Worm (Caenorhabditis elegans): ENCODE results near the gene ZK355.3.

The ZK355.3 gene

ce11 chrII:2927533-2927932 lies at the start of gene ZK355.3, which contains the start of gene ZK355.8:
Gene ZK355.3, minus strand, starts transcription at chrII:2927633.
Gene ZK355.8, plus strand, starts transcription at chrII:2927804.
- TF ChIP-seq hlh-1 (tag; optimal IDR thresholded peaks at IDR 0.05) (no peak), snpc-4 (tag; optimal IDR thresholded peaks at IDR 0.05) (no peak), ceh-39 (tag; optimal IDR thresholded peaks at IDR 0.05) (no peak), cnd-1 (tag; optimal IDR thresholded peaks at IDR 0.05) (no peak), drap-1 (GFP tag; optimal IDR thresholded peaks at IDR 0.05) (no peak), unc-39 (tag; optimal IDR thresholded peaks at IDR 0.05) (no peak), sem-2 (GFP tag; optimal IDR thresholded peaks at IDR 0.05) (no peak), blmp-1 (tag; optimal IDR thresholded peaks at IDR 0.05) (no peak), pha-4 (tag; optimal IDR thresholded peaks at IDR 0.05) (no peak)

- TF ChIP-seq ceh-43 (GFP tag; optimal IDR thresholded peaks at IDR 0.05), result no peak
- TF ChIP-seq mls-2 (tag; optimal IDR thresholded peaks at IDR 0.05), result no peak
- no peak for TF ChIP-seq unc-39 (tag; optimal IDR thresholded peaks at IDR 0.05)
- TF ChIP-seq ces-1 (GFP tag; optimal IDR thresholded peaks at IDR 0.05), result no peak
- TF ChIP-seq flh-1 (GFP tag; optimal IDR thresholded peaks at IDR 0.05), result no peak
- TF ChIP-seq sptf-1 (tag; optimal IDR thresholded peaks at IDR 0.05), result peak; percentile 8
- no peak for TF ChIP-seq unc-120 (tag; optimal IDR thresholded peaks at IDR 0.05; ENCODE audit: poor library complexity, severe bottlenecking)
Measured at ce11 chrII:2976597-2976996, 49.2 kb upstream of the ZK355.3 start, which contains the start of gene nhr-88. Gene nhr-88, plus strand, starts transcription at chrII:2976639.

- TF ChIP-seq unc-120 (tag; optimal IDR thresholded peaks at IDR 0.05; ENCODE audit: poor library complexity, severe bottlenecking), result no peak
- TF ChIP-seq zip-8 (tag; optimal IDR thresholded peaks at IDR 0.05), result peak; percentile 87
Measured at ce11 chrII:2975561-2976230, 48.3 kb upstream of the ZK355.3 start.

- TF ChIP-seq mep-1 (tag; optimal IDR thresholded peaks at IDR 0.05) (peak; percentile 60), sem-2 (GFP tag; optimal IDR thresholded peaks at IDR 0.05) (no peak), elt-3 (tag; optimal IDR thresholded peaks at IDR 0.05) (peak; percentile 74), nhr-237 (tag; optimal IDR thresholded peaks at IDR 0.05) (peak; percentile 82), lin-32 (GFP tag; optimal IDR thresholded peaks at IDR 0.05) (no peak), unc-120 (tag; optimal IDR thresholded peaks at IDR 0.05; ENCODE audit: poor library complexity, severe bottlenecking) (peak; percentile 50), elt-1 (tag; optimal IDR thresholded peaks at IDR 0.05; ENCODE audit: borderline replicate concordance, insufficient read depth) (no peak), ham-2 (GFP tag; optimal IDR thresholded peaks at IDR 0.05) (peak; percentile 68), mls-2 (tag; optimal IDR thresholded peaks at IDR 0.05) (peak; percentile 62), pha-4 (tag; optimal IDR thresholded peaks at IDR 0.05) (peak; percentile 82), unc-62 (GFP tag; optimal IDR thresholded peaks at IDR 0.05) (peak; percentile 51), ceh-83 (GFP tag; optimal IDR thresholded peaks at IDR 0.05) (no peak), sptf-1 (tag; optimal IDR thresholded peaks at IDR 0.05) (peak; percentile 69), unc-39 (tag; optimal IDR thresholded peaks at IDR 0.05) (no peak), zip-8 (tag; optimal IDR thresholded peaks at IDR 0.05) (no peak), tbx-8 (GFP tag; optimal IDR thresholded peaks at IDR 0.05) (no peak), nhr-2 (tag; optimal IDR thresholded peaks at IDR 0.05) (no peak), ztf-11 (tag; optimal IDR thresholded peaks at IDR 0.05) (peak; percentile 54), mab-5 (tag; optimal IDR thresholded peaks at IDR 0.05) (no peak), lin-13 (tag; optimal IDR thresholded peaks at IDR 0.05) (no peak), flh-1 (GFP tag; optimal IDR thresholded peaks at IDR 0.05) (peak; percentile 15), nhr-12 (tag; optimal IDR thresholded peaks at IDR 0.05) (no peak), ces-1 (GFP tag; optimal IDR thresholded peaks at IDR 0.05) (peak; percentile 83), M03D4.4 (tag; optimal IDR thresholded peaks at IDR 0.05) (peak; percentile 56), hlh-1 (tag; optimal IDR thresholded peaks at IDR 0.05) (peak; percentile 26), ceh-43 (GFP tag; optimal IDR thresholded peaks at IDR 0.05) (no peak), drap-1 (GFP tag; optimal IDR thresholded peaks at IDR 0.05) (no peak), ceh-39 (tag; optimal IDR thresholded peaks at IDR 0.05) (no peak), bed-3 (GFP tag; optimal IDR thresholded peaks at IDR 0.05) (peak; percentile 49), nhr-76 (tag; optimal IDR thresholded peaks at IDR 0.05) (no peak), lsy-2 (tag; optimal IDR thresholded peaks at IDR 0.05) (peak; percentile 43), blmp-1 (tag; optimal IDR thresholded peaks at IDR 0.05) (peak; percentile 48), nhr-28 (tag; optimal IDR thresholded peaks at IDR 0.05) (no peak), snpc-4 (tag; optimal IDR thresholded peaks at IDR 0.05) (no peak), cnd-1 (tag; optimal IDR thresholded peaks at IDR 0.05) (no peak)
Measured at ce11 chrII:2973940-2974402, 46.5 kb upstream of the ZK355.3 start.
